Worm (Caenorhabditis elegans) whole organism, early embryonic: Measurements from ENCODE around the gene clec-207.

Experiments
- B0310.2 ChIP-seq: sonication (generic microtip); optimal IDR thresholded peaks from 2 replicates; lab custom pipeline; 2016; ENCODE audit warnings: mild to moderate bottlenecking, missing genetic modification characterization, missing compliant biosample characterization
- F13C5.2 ChIP-seq: sonication (generic microtip); optimal IDR thresholded peaks from 2 replicates; lab custom pipeline; 2017; ENCODE audit warnings: mild to moderate bottlenecking, missing genetic modification characterization, inconsistent platforms, missing compliant biosample characterization
- aly-1 ChIP-seq: sonication (generic microtip); optimal IDR thresholded peaks from 2 replicates; lab custom pipeline; 2016; ENCODE audit warnings: missing genetic modification characterization, missing compliant biosample characterization
- ama-1 ChIP-seq: fragments of 150-350 bp; optimal IDR thresholded peaks from 2 replicates; lab custom pipeline; 2014
- ceh-13 ChIP-seq: fragments of 200-800 bp; sonication (Bioruptor generic); optimal IDR thresholded peaks from 2 replicates; lab custom pipeline; 2018; ENCODE audit warnings: mild to moderate bottlenecking, missing genetic modification characterization, missing compliant biosample characterization
- ceh-36 ChIP-seq: sonication (generic microtip); optimal IDR thresholded peaks from 2 replicates; lab custom pipeline; 2016; ENCODE audit warnings: missing genetic modification characterization, inconsistent platforms, missing compliant biosample characterization
- ets-7 ChIP-seq: sonication (generic microtip); optimal IDR thresholded peaks from 2 replicates; lab custom pipeline; 2016; ENCODE audit warnings: missing genotype, missing genetic modification characterization, missing compliant biosample characterization
- flt-1 ChIP-seq: fragments of 200-800 bp; sonication (Bioruptor generic); IDR thresholded peaks from 2 replicates; pipeline ENCODE4 v1.3.6; 2022; ENCODE audit warnings: missing genetic modification characterization, missing compliant biosample characterization
- hmbx-1 ChIP-seq: sonication (generic microtip); optimal IDR thresholded peaks from 2 replicates; lab custom pipeline; 2016; ENCODE audit warnings: mild to moderate bottlenecking, missing genetic modification characterization, missing compliant biosample characterization
- hmg-4 ChIP-seq: fragments of 200-800 bp; sonication (Bioruptor generic); optimal IDR thresholded peaks from 2 replicates; lab custom pipeline; 2018; ENCODE audit warnings: mild to moderate bottlenecking, missing genetic modification characterization, missing compliant biosample characterization
- hnd-1 ChIP-seq: sonication (generic microtip); optimal IDR thresholded peaks from 2 replicates; lab custom pipeline; 2016; ENCODE audit warnings: missing genetic modification characterization, missing compliant biosample characterization
- pes-1 ChIP-seq: fragments of 200-800 bp; sonication (Bioruptor generic); IDR thresholded peaks from 2 replicates; pipeline ENCODE4 v1.3.6; 2022; ENCODE audit warnings: missing genetic modification reagents, missing genetic modification characterization, missing compliant biosample characterization
- scrt-1 ChIP-seq: fragments of 200-800 bp; sonication (Bioruptor generic); IDR thresholded peaks from 2 replicates; pipeline ENCODE4 v1.3.6; 2022; ENCODE audit warnings: missing genetic modification characterization, missing compliant biosample characterization
- sea-1 ChIP-seq: fragments of 200-800 bp; sonication (Bioruptor generic); conservative IDR thresholded peaks from 2 replicates; pipeline ENCODE4 v1.3.6; 2022; ENCODE audit warnings: missing genetic modification characterization, missing compliant biosample characterization
- tbx-11 ChIP-seq: fragments of 200-800 bp; sonication (Bioruptor generic); IDR thresholded peaks from 2 replicates; pipeline ENCODE4 v1.3.6; 2022; ENCODE audit warnings: missing genetic modification characterization, missing compliant biosample characterization
- tbx-37 ChIP-seq: fragments of 200-800 bp; sonication (Bioruptor generic); conservative IDR thresholded peaks from 2 replicates; pipeline ENCODE4 v1.3.6; 2022; ENCODE audit warnings: missing genetic modification reagents, missing genetic modification characterization, missing compliant biosample characterization
- tra-4 ChIP-seq: sonication (generic microtip); optimal IDR thresholded peaks from 2 replicates; lab custom pipeline; 2017; ENCODE audit warnings: missing genetic modification characterization, missing compliant biosample characterization

Gene clec-207

ce11 chrV:2103118-2103517 lies 7.2 kb downstream of the clec-207 start, which contains the start of gene F36F12.1:
F36F12.1 (minus strand) TSS chrV:2103218.
- no peak for TF ChIP-seq tra-4 (tag; lab: Kevin White, UChicago)
- TF ChIP-seq B0310.2, result no peak
- TF ChIP-seq ama-1 (lab: Kevin White, UChicago), result no peak
- no peak for TF ChIP-seq aly-1
- TF ChIP-seq hnd-1 (tag; lab: Kevin White, UChicago), result no peak
- TF ChIP-seq hmg-4 (GFP tag; lab: Kevin White, UChicago), result no peak
- TF ChIP-seq flt-1, result no peak
- no peak for TF ChIP-seq ceh-13 (GFP tag; lab: Kevin White, UChicago)
- TF ChIP-seq ceh-36 (tag; lab: Kevin White, UChicago), result no peak
- no peak for TF ChIP-seq hmbx-1 (tag; lab: Kevin White, UChicago)
- TF ChIP-seq pes-1 (GFP tag; lab: Robert Waterston, UW), result no peak
- no peak for TF ChIP-seq sea-1 (GFP tag; lab: Robert Waterston, UW)
- no peak for TF ChIP-seq ets-7 (tag; lab: Kevin White, UChicago)
- TF ChIP-seq tbx-11 (GFP tag; lab: Robert Waterston, UW), result no peak
- TF ChIP-seq F13C5.2 (tag; lab: Kevin White, UChicago), result no peak
- no peak for TF ChIP-seq tbx-37 (GFP tag; lab: Robert Waterston, UW)
- TF ChIP-seq scrt-1, result no peak

- TF ChIP-seq hmg-4 (GFP tag; lab: Kevin White, UChicago) (no peak), sea-1 (GFP tag; lab: Robert Waterston, UW) (no peak), aly-1 (no peak), ceh-36 (tag; lab: Kevin White, UChicago) (no peak), ets-7 (tag; lab: Kevin White, UChicago) (no peak), hmbx-1 (tag; lab: Kevin White, UChicago) (no peak), hnd-1 (tag; lab: Kevin White, UChicago) (no peak), B0310.2 (no peak)
Observed at ce11 chrV:2105976-2106375, 10.1 kb downstream of the clec-207 start, which contains the start of gene F22F7.4. F22F7.4 (minus strand) TSS chrV:2106076.

ce11 chrV:2109295-2109694 lies 13.4 kb downstream of the clec-207 start, which contains the start of gene ckb-4:
ckb-4 (minus strand) TSS chrV:2109434.
- TF ChIP-seq aly-1, result no peak
- TF ChIP-seq pes-1 (GFP tag; lab: Robert Waterston, UW), result no peak
- no peak for TF ChIP-seq ama-1 (lab: Kevin White, UChicago)
- no peak for TF ChIP-seq flt-1
- no peak for TF ChIP-seq B0310.2
- TF ChIP-seq hnd-1 (tag; lab: Kevin White, UChicago), result no peak
- TF ChIP-seq hmg-4 (GFP tag; lab: Kevin White, UChicago), result no peak
- TF ChIP-seq tra-4 (tag; lab: Kevin White, UChicago), result no peak
- TF ChIP-seq tbx-37 (GFP tag; lab: Robert Waterston, UW), result no peak
- no peak for TF ChIP-seq sea-1 (GFP tag; lab: Robert Waterston, UW)
- no peak for TF ChIP-seq hmbx-1 (tag; lab: Kevin White, UChicago)
- no peak for TF ChIP-seq ets-7 (tag; lab: Kevin White, UChicago)
- no peak for TF ChIP-seq F13C5.2 (tag; lab: Kevin White, UChicago)
- no peak for TF ChIP-seq scrt-1
- TF ChIP-seq ceh-13 (GFP tag; lab: Kevin White, UChicago), result no peak
- no peak for TF ChIP-seq tbx-11 (GFP tag; lab: Robert Waterston, UW)
- no peak for TF ChIP-seq ceh-36 (tag; lab: Kevin White, UChicago)

ce11 chrV:2110368-2110767 lies 14.5 kb downstream of the clec-207 start, which contains the start of gene F22F7.3:
F22F7.3 (plus strand) TSS chrV:2110668.
- no peak for TF ChIP-seq F13C5.2 (tag; lab: Kevin White, UChicago)
- TF ChIP-seq tbx-11 (GFP tag; lab: Robert Waterston, UW), result no peak
- TF ChIP-seq sea-1 (GFP tag; lab: Robert Waterston, UW), result no peak

- TF ChIP-seq scrt-1 (no peak), tbx-11 (GFP tag; lab: Robert Waterston, UW) (no peak), hmbx-1 (tag; lab: Kevin White, UChicago) (no peak), B0310.2 (no peak), tbx-37 (GFP tag; lab: Robert Waterston, UW) (no peak), ceh-36 (tag; lab: Kevin White, UChicago) (no peak), ets-7 (tag; lab: Kevin White, UChicago) (no peak), F13C5.2 (tag; lab: Kevin White, UChicago) (no peak), ama-1 (lab: Kevin White, UChicago) (no peak), tra-4 (tag; lab: Kevin White, UChicago) (no peak), pes-1 (GFP tag; lab: Robert Waterston, UW) (no peak), sea-1 (GFP tag; lab: Robert Waterston, UW) (no peak)
Observed at ce11 chrV:2118574-2118973, 22.7 kb downstream of the clec-207 start, which contains the start of gene bgnt-1.2. bgnt-1.2 (minus strand) TSS chrV:2118674.

ce11 chrV:2119529-2119928 lies 23.7 kb downstream of the clec-207 start, which contains the start of gene F22F7.11:
F22F7.11 (plus strand) TSS chrV:2119829.
- TF ChIP-seq sea-1 (GFP tag; lab: Robert Waterston, UW), result no peak
- TF ChIP-seq flt-1, result no peak
- TF ChIP-seq ceh-13 (GFP tag; lab: Kevin White, UChicago), result no peak
- TF ChIP-seq hmg-4 (GFP tag; lab: Kevin White, UChicago), result no peak
- no peak for TF ChIP-seq F13C5.2 (tag; lab: Kevin White, UChicago)

ce11 chrV:2121910-2122362 lies 26.1 kb downstream of the clec-207 start, which contains the start of gene F22F7.8:
F22F7.8 (minus strand) TSS chrV:2121960.
- no peak for TF ChIP-seq F13C5.2 (tag; lab: Kevin White, UChicago)
- TF ChIP-seq ama-1 (lab: Kevin White, UChicago), result no peak

- TF ChIP-seq flt-1 (no peak), aly-1 (no peak)
Observed at ce11 chrV:2122517-2122916, 26.6 kb downstream of the clec-207 start, which contains the start of gene F22F7.2. F22F7.2 (plus strand) TSS chrV:2122782.
